Worm (Caenorhabditis elegans) whole organism, mixed stage, embryonic: Measurements from ENCODE around the gene his-2.
A peak's percentile ranks its signal among the peaks of the same experiment; 100 is the strongest.

ENCODE experiments used
- M03D4.4 ChIP-seq: sonication (generic microtip); optimal IDR thresholded peaks from 2 replicates; lab custom pipeline; 2017; ENCODE audit warnings: mild to moderate bottlenecking, missing genetic modification characterization, missing compliant biosample characterization
- bed-3 ChIP-seq: fragments of 200-800 bp; sonication (Bioruptor generic); optimal IDR thresholded peaks from 3 replicates; lab custom pipeline; 2018; ENCODE audit warnings: mild to moderate bottlenecking, missing genetic modification characterization, moderate library complexity, missing compliant biosample characterization
- blmp-1 ChIP-seq: fragments of 150-350 bp; optimal IDR thresholded peaks from 2 replicates; lab custom pipeline; 2014; ENCODE audit warnings: missing biosample characterization, missing genetic modification characterization
- ceh-39 ChIP-seq: fragments of 150-350 bp; optimal IDR thresholded peaks from 2 replicates; lab custom pipeline; 2014; ENCODE audit warnings: missing biosample characterization, missing genetic modification characterization
- ceh-83 ChIP-seq: fragments of 200-800 bp; sonication (Bioruptor generic); optimal IDR thresholded peaks from 2 replicates; lab custom pipeline; 2018; ENCODE audit warnings: mild to moderate bottlenecking, missing genetic modification characterization, missing compliant biosample characterization
- flh-1 ChIP-seq: fragments of 200-800 bp; sonication (Bioruptor generic); optimal IDR thresholded peaks from 2 replicates; lab custom pipeline; 2018; ENCODE audit warnings: mild to moderate bottlenecking, missing genetic modification characterization, moderate library complexity, missing compliant biosample characterization
- ham-2 ChIP-seq: fragments of 200-800 bp; sonication (Bioruptor generic); optimal IDR thresholded peaks from 2 replicates; lab custom pipeline; 2018; ENCODE audit warnings: mild to moderate bottlenecking, missing genetic modification characterization, missing compliant biosample characterization
- hlh-1 ChIP-seq: fragments of 150-350 bp; optimal IDR thresholded peaks from 2 replicates; lab custom pipeline; 2014; ENCODE audit warnings: missing biosample characterization, missing genetic modification reagents, missing genetic modification characterization
- lin-13 ChIP-seq: fragments of 150-350 bp; optimal IDR thresholded peaks from 2 replicates; lab custom pipeline; 2014; ENCODE audit warnings: missing biosample characterization, missing genetic modification characterization
- lin-32 ChIP-seq: fragments of 200-800 bp; sonication (Bioruptor generic); optimal IDR thresholded peaks from 2 replicates; lab custom pipeline; 2018; ENCODE audit warnings: mild to moderate bottlenecking, missing genetic modification characterization, missing compliant biosample characterization
- lsy-2 ChIP-seq: fragments of 150-350 bp; optimal IDR thresholded peaks from 2 replicates; lab custom pipeline; 2014; ENCODE audit warnings: missing biosample characterization, missing genetic modification characterization
- mab-5 ChIP-seq: fragments of 150-350 bp; optimal IDR thresholded peaks from 2 replicates; lab custom pipeline; 2014; ENCODE audit warnings: missing biosample characterization, missing genetic modification characterization
- mep-1 ChIP-seq: fragments of 150-350 bp; optimal IDR thresholded peaks from 2 replicates; lab custom pipeline; 2017; ENCODE audit warnings: missing biosample characterization, missing genetic modification reagents, missing genetic modification characterization, inconsistent platforms
- mls-2 ChIP-seq: sonication (generic microtip); optimal IDR thresholded peaks from 2 replicates; lab custom pipeline; 2016; ENCODE audit warnings: mild to moderate bottlenecking, missing genetic modification characterization, moderate library complexity, missing compliant biosample characterization
- nhr-2 ChIP-seq: fragments of 150-350 bp; optimal IDR thresholded peaks from 2 replicates; lab custom pipeline; 2014; ENCODE audit warnings: missing biosample characterization, missing genetic modification characterization
- nhr-237 ChIP-seq: fragments of 150-350 bp; optimal IDR thresholded peaks from 2 replicates; lab custom pipeline; 2014; ENCODE audit warnings: missing biosample characterization, missing genetic modification characterization
- nhr-76 ChIP-seq: sonication (generic microtip); optimal IDR thresholded peaks from 2 replicates; lab custom pipeline; 2017; ENCODE audit warnings: missing biosample characterization, missing genetic modification characterization
- pha-4 ChIP-seq: fragments of 150-350 bp; optimal IDR thresholded peaks from 2 replicates; lab custom pipeline; 2018; ENCODE audit warnings: missing biosample characterization, missing genetic modification reagents, missing genetic modification characterization
- sem-2 ChIP-seq: fragments of 200-800 bp; sonication (Bioruptor generic); optimal IDR thresholded peaks from 2 replicates; lab custom pipeline; 2018; ENCODE audit warnings: mild to moderate bottlenecking, missing genetic modification characterization, missing compliant biosample characterization
- sptf-1 ChIP-seq: sonication (generic microtip); optimal IDR thresholded peaks from 2 replicates; lab custom pipeline; 2017; ENCODE audit warnings: mild to moderate bottlenecking, missing genetic modification characterization, moderate library complexity, missing compliant biosample characterization
- tbx-8 ChIP-seq: fragments of 200-800 bp; sonication (Bioruptor generic); optimal IDR thresholded peaks from 2 replicates; lab custom pipeline; 2018; ENCODE audit warnings: mild to moderate bottlenecking, missing genetic modification characterization, moderate library complexity, missing compliant biosample characterization
- unc-120 ChIP-seq: sonication (generic microtip); optimal IDR thresholded peaks from 2 replicates; lab custom pipeline; 2017; ENCODE audit warnings: missing genetic modification characterization, missing compliant biosample characterization; ENCODE audit not compliant: poor library complexity, severe bottlenecking
- unc-62 ChIP-seq: fragments of 150-350 bp; optimal IDR thresholded peaks from 2 replicates; lab custom pipeline; 2014; ENCODE audit warnings: missing biosample characterization, missing genetic modification reagents, missing genetic modification characterization
- zip-8 ChIP-seq: fragments of 150-350 bp; optimal IDR thresholded peaks from 2 replicates; lab custom pipeline; 2014; ENCODE audit warnings: missing biosample characterization, missing genetic modification characterization
- ztf-11 ChIP-seq: fragments of 150-350 bp; optimal IDR thresholded peaks from 2 replicates; lab custom pipeline; 2014; ENCODE audit warnings: missing biosample characterization, missing genetic modification characterization

Gene his-2

DNA sequence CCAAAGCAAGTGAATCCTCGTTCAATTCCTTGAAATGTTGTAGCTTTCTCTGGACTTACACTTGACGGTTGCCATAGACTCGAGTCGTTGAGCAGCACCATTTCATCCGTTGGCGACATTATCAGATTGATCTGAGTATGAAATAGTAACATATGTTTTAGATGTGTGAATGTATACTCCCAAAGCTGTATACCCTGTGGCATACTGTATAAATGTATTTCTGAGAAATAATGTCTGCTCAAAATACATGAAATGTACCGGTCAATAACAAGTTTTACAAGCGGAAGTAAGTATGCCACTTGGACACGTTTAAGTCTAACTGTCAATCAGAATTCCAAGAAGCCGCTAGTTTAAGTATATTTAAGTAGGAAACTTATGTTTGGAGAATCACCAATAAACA is 32.5 kb downstream of the his-2 start, which contains the start of gene str-233:
TSS of gene str-233 (minus strand) at position 101 of the 400 bp plus-strand sequence.
- TF ChIP-seq unc-120 (tag; lab: Kevin White, UChicago), result no peak
- TF ChIP-seq blmp-1 (tag; lab: Kevin White, UChicago), result no peak
- no peak for TF ChIP-seq lin-32 (GFP tag; lab: Kevin White, UChicago)
- no peak for TF ChIP-seq mab-5 (tag; lab: Kevin White, UChicago)
- TF ChIP-seq flh-1, result no peak
- TF ChIP-seq mls-2 (tag; lab: Kevin White, UChicago), result no peak
- no peak for TF ChIP-seq sem-2 (GFP tag; lab: Kevin White, UChicago)
- TF ChIP-seq, all 35 proteins: peak for 0

DNA sequence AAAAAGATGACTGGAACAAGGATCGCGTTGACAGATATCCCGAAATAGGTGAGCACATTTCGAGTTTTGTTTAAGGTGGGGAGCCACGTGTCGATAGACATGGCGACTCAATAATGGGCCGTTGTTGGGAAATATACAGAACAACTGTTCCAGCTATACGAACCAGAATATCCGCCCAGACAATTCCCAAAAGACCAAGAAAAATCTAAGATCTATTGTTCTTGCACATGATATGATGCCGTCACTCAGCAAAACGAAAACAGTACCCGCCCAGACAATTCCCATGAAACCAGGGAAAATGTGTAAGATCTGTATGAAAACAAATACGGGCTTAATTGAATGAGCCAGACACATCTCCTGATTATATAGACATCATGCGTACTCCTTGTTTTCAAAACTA is 34.6 kb downstream of the his-2 start, which contains the start of gene str-231:
TSS of gene str-231 (minus strand) at position 101 of the 400 bp plus-strand sequence.
- TF ChIP-seq ceh-39 (tag; lab: Kevin White, UChicago) (no peak), sptf-1 (tag; lab: Kevin White, UChicago) (no peak), M03D4.4 (tag; lab: Kevin White, UChicago) (no peak), lin-32 (GFP tag; lab: Kevin White, UChicago) (no peak), bed-3 (no peak), blmp-1 (tag; lab: Kevin White, UChicago) (no peak), pha-4 (tag; lab: Kevin White, UChicago) (no peak), unc-120 (tag; lab: Kevin White, UChicago) (no peak), nhr-76 (tag; lab: Kevin White, UChicago) (no peak), lsy-2 (tag; lab: Kevin White, UChicago) (no peak), lin-13 (no peak), mls-2 (tag; lab: Kevin White, UChicago) (no peak), ceh-83 (no peak), nhr-237 (no peak), ztf-11 (no peak), tbx-8 (GFP tag; lab: Kevin White, UChicago) (no peak), unc-62 (GFP tag; lab: Kevin White, UChicago) (no peak)

DNA sequence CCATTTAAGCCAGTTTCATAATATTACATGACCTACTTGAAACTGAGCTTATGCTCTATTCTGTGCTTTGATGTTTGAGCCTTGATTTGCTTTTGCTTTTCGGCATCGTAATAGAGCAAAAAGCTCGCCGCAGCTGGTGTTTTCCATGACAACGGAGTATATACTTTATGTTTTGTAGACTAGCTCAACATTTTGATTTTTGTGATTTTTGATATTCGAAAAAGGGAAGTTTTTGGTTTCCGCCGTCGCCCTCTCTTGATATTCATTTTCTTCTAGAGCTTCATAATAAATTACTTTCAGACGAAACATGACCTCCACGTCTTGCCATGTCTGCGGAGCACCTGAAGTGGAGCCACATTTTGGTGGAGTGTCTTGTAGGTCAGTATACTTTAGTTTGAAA is 39.8 kb downstream of the his-2 start, which contains the start of gene nhr-63:
TSS of gene nhr-63 (plus strand) at position 301 of the 400 bp plus-strand sequence.
- TF ChIP-seq tbx-8 (GFP tag; lab: Kevin White, UChicago) (no peak), mep-1 (tag; lab: Kevin White, UChicago) (no peak), ceh-83 (no peak), lin-13 (no peak), hlh-1 (no peak)

DNA sequence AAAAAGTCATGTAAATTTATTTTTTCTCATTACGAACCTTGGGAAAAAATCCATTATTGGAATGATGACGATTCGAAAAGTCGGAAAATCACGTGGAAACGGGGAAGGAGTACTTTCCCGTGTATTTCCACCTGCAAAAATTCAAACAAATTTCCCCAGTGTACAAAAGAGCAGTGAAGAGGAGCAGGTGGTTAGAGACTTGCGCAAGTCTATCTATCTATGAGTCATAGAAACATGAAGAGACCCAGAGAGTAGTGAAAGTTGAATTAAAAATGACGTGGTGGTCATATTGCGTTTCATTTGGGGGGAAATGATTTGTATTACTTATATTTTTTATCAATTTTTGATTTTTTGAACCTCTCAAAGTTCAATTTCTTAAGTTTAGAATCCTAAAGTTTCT is 41.6 kb downstream of the his-2 start, which contains the start of gene nhr-50:
TSS of gene nhr-50 (minus strand) at position 199 of the 400 bp plus-strand sequence.
- no peak for TF ChIP-seq ham-2
- TF ChIP-seq pha-4 (tag; lab: Kevin White, UChicago), result peak; percentile 36

DNA sequence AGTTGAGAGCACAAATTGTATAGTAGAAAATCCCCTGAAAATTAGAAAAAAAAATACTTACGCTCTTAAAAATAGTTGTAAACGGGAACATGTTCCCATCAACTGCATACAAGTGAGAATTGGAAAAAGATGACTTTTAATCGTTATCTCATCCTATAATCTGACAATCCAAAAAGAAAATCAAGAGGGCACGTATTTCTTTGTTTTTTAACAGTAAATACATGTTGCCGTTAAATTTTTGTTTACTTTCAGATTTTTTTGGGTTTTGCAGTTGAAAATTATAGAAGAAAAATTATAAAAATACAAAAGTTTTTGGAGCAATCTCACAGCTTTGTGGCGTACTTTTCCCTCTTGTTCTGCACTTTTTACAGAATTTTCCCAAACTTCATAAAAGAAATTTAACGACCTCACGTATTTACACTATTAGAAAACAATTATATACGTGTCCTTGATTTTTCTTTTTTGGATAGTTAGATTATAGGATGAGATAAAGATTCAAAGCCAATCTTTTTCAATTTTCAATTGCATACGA is 45.4 kb downstream of the his-2 start, which contains the start of the genes C06C6.9 and C06C6.8:
TSS of gene C06C6.9 (minus strand) at position 101 of the 532 bp plus-strand sequence.
TSS of gene C06C6.8 (plus strand) at position 482 of the 532 bp plus-strand sequence.
- no peak for TF ChIP-seq flh-1
- no peak for TF ChIP-seq blmp-1 (tag; lab: Kevin White, UChicago)
- TF ChIP-seq zip-8 (tag; lab: Kevin White, UChicago), result no peak
- TF ChIP-seq nhr-2 (tag; lab: Kevin White, UChicago), result no peak
